Fruit fly (Drosophila melanogaster) whole organism, wandering third instar larva: Measurements from ENCODE around the gene CG4080.

ENCODE experiments used
- Myc ChIP-seq: fragments of >200 bp; optimal IDR thresholded peaks from 2 replicates; lab custom pipeline; 2017
- OdsH ChIP-seq: fragments of 200-800 bp; sonication (Bioruptor generic); optimal IDR thresholded peaks from 2 replicates; lab custom pipeline; 2016; ENCODE audit warnings: missing biosample characterization, mild to moderate bottlenecking, missing genetic modification characterization
- ey ChIP-seq: fragments of 200-800 bp; sonication (Bioruptor generic); optimal IDR thresholded peaks from 2 replicates; lab custom pipeline; 2016; ENCODE audit warnings: missing biosample characterization, missing genetic modification characterization
- usp ChIP-seq: fragments of >200 bp; optimal IDR thresholded peaks from 2 replicates; lab custom pipeline; 2017; ENCODE audit warnings: missing biosample characterization, missing genetic modification characterization

DNA sequence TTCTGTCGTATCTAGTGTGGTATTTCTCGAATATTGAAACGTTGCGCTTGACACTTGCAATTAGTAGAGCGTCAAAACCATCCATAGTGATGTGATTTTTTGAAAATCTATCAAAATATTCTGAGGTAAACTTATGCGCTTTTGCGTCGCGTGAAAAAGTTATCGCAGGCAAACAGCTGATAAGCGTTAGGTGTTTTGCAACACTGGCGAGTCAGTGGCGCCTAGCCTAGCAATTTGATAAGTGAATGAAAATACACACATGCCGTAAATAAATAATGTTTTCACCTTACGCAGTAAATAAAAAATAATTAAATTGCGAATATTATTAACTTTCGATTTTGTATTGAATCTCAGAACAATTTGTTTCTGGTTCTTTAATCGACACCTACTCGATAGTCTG lies 36.3 kb upstream of the CG4080 start, which contains the start of gene CG42526:
- peak; percentile 65 for TF ChIP-seq OdsH (GFP tag; lab: Kevin White, UChicago)
- TF ChIP-seq ey (GFP tag; lab: Kevin White, UChicago): peak; percentile 65
- TF ChIP-seq Myc: no peak
- TF ChIP-seq usp (GFP tag; lab: Kevin White, UChicago): no peak
